Worm (Caenorhabditis elegans) whole organism, L2 larva: Measurements from ENCODE around the gene ZK488.6.

ENCODE experiments used
- C34F6.9 ChIP-seq: fragments of 150-350 bp; optimal IDR thresholded peaks from 2 replicates; lab custom pipeline; 2014; ENCODE audit warnings: missing biosample characterization, missing genetic modification characterization
- Y55F3AM.14 ChIP-seq: fragments of 200-800 bp; sonication (Bioruptor generic); optimal IDR thresholded peaks from 2 replicates; lab custom pipeline; 2018; ENCODE audit warnings: mild to moderate bottlenecking, missing genetic modification characterization, missing compliant biosample characterization
- ZK546.5 ChIP-seq: sonication (generic microtip); optimal IDR thresholded peaks from 2 replicates; lab custom pipeline; 2017; ENCODE audit warnings: missing biosample characterization, missing genetic modification characterization
- ceh-16 ChIP-seq: fragments of 150-350 bp; optimal IDR thresholded peaks from 2 replicates; lab custom pipeline; 2014; ENCODE audit warnings: missing biosample characterization, missing genetic modification characterization
- ceh-82 ChIP-seq: fragments of 150-350 bp; optimal IDR thresholded peaks from 2 replicates; lab custom pipeline; 2014; ENCODE audit warnings: missing biosample characterization, missing genetic modification characterization
- crh-2 ChIP-seq: sonication (generic microtip); optimal IDR thresholded peaks from 2 replicates; lab custom pipeline; 2017; ENCODE audit warnings: missing biosample characterization, missing genetic modification characterization
- dmd-4 ChIP-seq: sonication (generic microtip); optimal IDR thresholded peaks from 2 replicates; lab custom pipeline; 2017; ENCODE audit warnings: missing biosample characterization, missing genetic modification characterization
- fos-1 ChIP-seq: fragments of 150-350 bp; optimal IDR thresholded peaks from 2 replicates; lab custom pipeline; 2014; ENCODE audit warnings: missing biosample characterization, missing genetic modification characterization
- gmeb-1 ChIP-seq: fragments of 150-350 bp; optimal IDR thresholded peaks from 2 replicates; lab custom pipeline; 2014; ENCODE audit warnings: missing biosample characterization, missing genetic modification characterization
- lin-11 ChIP-seq: fragments of 150-350 bp; sonication (generic microtip); optimal IDR thresholded peaks from 2 replicates; lab custom pipeline; 2014; ENCODE audit warnings: missing biosample characterization, missing genetic modification characterization, inconsistent platforms, mixed read lengths
- lin-39 ChIP-seq: fragments of 150-350 bp; optimal IDR thresholded peaks from 2 replicates; lab custom pipeline; 2014; ENCODE audit warnings: missing biosample characterization, missing genetic modification reagents, missing genetic modification characterization
- lsy-2 ChIP-seq, 2 experiments: fragments of 150-350 bp in 1 of 2; sonication (generic microtip) in 1 of 2; optimal IDR thresholded peaks; 2 replicates each; lab custom pipeline; 2014 to 2017; ENCODE audit warnings: missing biosample characterization in 2 of 2, missing genetic modification characterization in 2 of 2
- mab-5 ChIP-seq: fragments of 150-350 bp; optimal IDR thresholded peaks from 2 replicates; lab custom pipeline; 2014; ENCODE audit warnings: missing biosample characterization, missing genetic modification characterization
- mdl-1 ChIP-seq, 2 experiments: fragments of 150-350 bp in 1 of 2; sonication (generic microtip) in 1 of 2; optimal IDR thresholded peaks; 2 replicates each; lab custom pipeline; 2017; ENCODE audit warnings: missing biosample characterization in 2 of 2, missing genetic modification characterization in 2 of 2
- nhr-11 ChIP-seq: fragments of 150-350 bp; optimal IDR thresholded peaks from 2 replicates; lab custom pipeline; 2014; ENCODE audit warnings: missing biosample characterization, missing genetic modification characterization
- nhr-12 ChIP-seq: fragments of 150-350 bp; optimal IDR thresholded peaks from 2 replicates; lab custom pipeline; 2014; ENCODE audit warnings: missing biosample characterization, missing genetic modification characterization
- nhr-129 ChIP-seq: fragments of 150-350 bp; optimal IDR thresholded peaks from 2 replicates; lab custom pipeline; 2014; ENCODE audit warnings: missing biosample characterization, missing genetic modification characterization
- nhr-21 ChIP-seq: fragments of 150-350 bp; optimal IDR thresholded peaks from 2 replicates; lab custom pipeline; 2014; ENCODE audit warnings: missing biosample characterization, missing genetic modification characterization
- nhr-23 ChIP-seq: fragments of 150-350 bp; optimal IDR thresholded peaks from 2 replicates; lab custom pipeline; 2014; ENCODE audit warnings: missing biosample characterization, missing genetic modification reagents, missing genetic modification characterization
- nhr-237 ChIP-seq: fragments of 150-350 bp; optimal IDR thresholded peaks from 2 replicates; lab custom pipeline; 2014; ENCODE audit warnings: missing biosample characterization, missing genetic modification characterization
- nhr-25 ChIP-seq: fragments of 150-350 bp; sonication (generic microtip); optimal IDR thresholded peaks from 3 replicates; lab custom pipeline; 2014; ENCODE audit warnings: missing biosample characterization, missing genetic modification characterization
- nhr-6 ChIP-seq: fragments of 150-350 bp; optimal IDR thresholded peaks from 2 replicates; lab custom pipeline; 2014; ENCODE audit warnings: missing biosample characterization, missing genetic modification characterization
- nhr-77 ChIP-seq: fragments of 150-350 bp; optimal IDR thresholded peaks from 2 replicates; lab custom pipeline; 2014; ENCODE audit warnings: missing biosample characterization, missing genetic modification characterization
- peb-1 ChIP-seq: fragments of 150-350 bp; optimal IDR thresholded peaks from 2 replicates; lab custom pipeline; 2014; ENCODE audit warnings: missing biosample characterization, missing genetic modification characterization
- sem-4 ChIP-seq: fragments of 150-350 bp; optimal IDR thresholded peaks from 2 replicates; lab custom pipeline; 2014; ENCODE audit warnings: missing biosample characterization, missing genetic modification reagents, missing genetic modification characterization
- sma-9 ChIP-seq, 2 experiments: fragments of 150-350 bp in 1 of 2; sonication (generic microtip) in 1 of 2; optimal IDR thresholded peaks; 2 replicates each; lab custom pipeline; 2014 to 2016; ENCODE audit warnings: missing genetic modification characterization in 2 of 2, mild to moderate bottlenecking in 1 of 2, missing biosample characterization in 1 of 2, missing compliant biosample characterization in 1 of 2, missing genetic modification reagents in 1 of 2, moderate library complexity in 1 of 2
- snpc-4 ChIP-seq: fragments of 150-350 bp; optimal IDR thresholded peaks from 2 replicates; lab custom pipeline; 2014; ENCODE audit warnings: missing biosample characterization, missing genetic modification characterization
- unc-39 ChIP-seq: fragments of 150-350 bp; optimal IDR thresholded peaks from 2 replicates; lab custom pipeline; 2014; ENCODE audit warnings: missing biosample characterization, missing genetic modification characterization
- unc-55 ChIP-seq: fragments of 150-350 bp; sonication (generic microtip); optimal IDR thresholded peaks from 3 replicates; lab custom pipeline; 2014; ENCODE audit warnings: missing biosample characterization, missing genetic modification reagents, missing genetic modification characterization
- zag-1 ChIP-seq: fragments of 150-350 bp; optimal IDR thresholded peaks from 2 replicates; lab custom pipeline; 2014; ENCODE audit warnings: missing biosample characterization, missing genetic modification characterization
- ztf-1 ChIP-seq: fragments of 200-800 bp; sonication (Bioruptor generic); conservative IDR thresholded peaks from 2 replicates; pipeline ENCODE4 v1.3.6; 2022; ENCODE audit warnings: missing genetic modification characterization, missing compliant biosample characterization
- ztf-11 ChIP-seq: sonication (generic microtip); optimal IDR thresholded peaks from 2 replicates; lab custom pipeline; 2017; ENCODE audit warnings: missing biosample characterization, missing genetic modification characterization

ZK488.6 gene

ce11 chrV:626321-626720 is 36.0 kb downstream of the ZK488.6 start, which contains the start of gene F48G7.7:
F48G7.7 (minus strand) TSS chrV:626421.
- TF ChIP-seq mdl-1 (tag; optimal IDR thresholded peaks at IDR 0.05; lab: Kevin White, UChicago): no peak
- no peak for TF ChIP-seq fos-1 (tag; lab: Kevin White, UChicago)
- TF ChIP-seq lin-39 (tag; lab: Kevin White, UChicago): no peak
- no peak for TF ChIP-seq crh-2 (tag; lab: Kevin White, UChicago)

ce11 chrV:627585-627984 is 37.3 kb downstream of the ZK488.6 start, which contains the start of gene F48G7.8:
F48G7.8 (minus strand) TSS chrV:627685.
- TF ChIP-seq nhr-21 (tag; lab: Kevin White, UChicago): no peak
- no peak for TF ChIP-seq mab-5 (tag; lab: Kevin White, UChicago)
- TF ChIP-seq nhr-11 (tag; lab: Kevin White, UChicago): no peak
- no peak for TF ChIP-seq C34F6.9
- no peak for TF ChIP-seq ZK546.5 (tag; lab: Kevin White, UChicago)
- no peak for TF ChIP-seq gmeb-1
- TF ChIP-seq zag-1: no peak

ce11 chrV:628527-628926 is 38.2 kb downstream of the ZK488.6 start, which contains the start of gene F48G7.9:
F48G7.9 (minus strand) TSS chrV:628627.
- TF ChIP-seq ceh-82 (tag; lab: Kevin White, UChicago): no peak
- no peak for TF ChIP-seq crh-2 (tag; lab: Kevin White, UChicago)
- no peak for TF ChIP-seq nhr-12 (tag; lab: Kevin White, UChicago)
- TF ChIP-seq fos-1 (tag; lab: Kevin White, UChicago): no peak
- no peak for TF ChIP-seq ZK546.5 (tag; lab: Kevin White, UChicago)
- TF ChIP-seq lsy-2 (tag; optimal IDR thresholded peaks at IDR 0.05; lab: Kevin White, UChicago): no peak
- no peak for TF ChIP-seq nhr-6
- no peak for TF ChIP-seq dmd-4 (tag; lab: Kevin White, UChicago)

ce11 chrV:631832-632231 is 41.5 kb downstream of the ZK488.6 start:
- TF ChIP-seq C34F6.9: peak; percentile 13
- no peak for TF ChIP-seq ceh-16 (tag; lab: Kevin White, UChicago)
- peak; percentile 24 for TF ChIP-seq sma-9 (GFP tag; optimal IDR thresholded peaks at IDR 0.05; lab: Kevin White, UChicago)
- no peak for TF ChIP-seq sma-9 (tag; optimal IDR thresholded peaks at IDR 0.05; lab: Kevin White, UChicago)
- TF ChIP-seq sem-4: no peak
- TF ChIP-seq dmd-4 (tag; lab: Kevin White, UChicago): no peak
- TF ChIP-seq unc-55 (GFP tag; lab: Kevin White, UChicago): peak; percentile 48
- peak; percentile 15 for TF ChIP-seq nhr-129 (tag; lab: Kevin White, UChicago)
- no peak for TF ChIP-seq peb-1 (tag; lab: Kevin White, UChicago)

- TF ChIP-seq ztf-1 (GFP tag; lab: Robert Waterston, UW): no peak
- no peak for TF ChIP-seq lin-39 (tag; lab: Kevin White, UChicago)
- TF ChIP-seq ztf-11 (tag; lab: Kevin White, UChicago): no peak
- TF ChIP-seq mdl-1 (tag; optimal IDR thresholded peaks at IDR 0.05; lab: Kevin White, UChicago): no peak
- no peak for TF ChIP-seq nhr-237 (tag; lab: Kevin White, UChicago)
- TF ChIP-seq sma-9 (GFP tag; optimal IDR thresholded peaks at IDR 0.05; lab: Kevin White, UChicago): no peak
- TF ChIP-seq sma-9 (tag; optimal IDR thresholded peaks at IDR 0.05; lab: Kevin White, UChicago): no peak
- no peak for TF ChIP-seq ZK546.5 (tag; lab: Kevin White, UChicago)
- TF ChIP-seq Y55F3AM.14 (GFP tag; lab: Kevin White, UChicago): no peak
- TF ChIP-seq peb-1 (tag; lab: Kevin White, UChicago): no peak
- no peak for TF ChIP-seq ceh-16 (tag; lab: Kevin White, UChicago)
- TF ChIP-seq lin-11 (tag; lab: Kevin White, UChicago): no peak
- no peak for TF ChIP-seq nhr-23 (tag; lab: Kevin White, UChicago)
- TF ChIP-seq, all 48 proteins: peak for 0
These were observed 44.6 kb downstream of the ZK488.6 start, which contains the start of gene F48G7.10 for ce11 chrV:634855-635254. F48G7.10 (minus strand) TSS chrV:634955.

- TF ChIP-seq nhr-129 (tag; lab: Kevin White, UChicago) (peak; percentile 21), C34F6.9 (peak; percentile 4), gmeb-1 (peak; percentile 31), crh-2 (tag; lab: Kevin White, UChicago) (peak; percentile 47), snpc-4 (tag; lab: Kevin White, UChicago) (peak; percentile 74), fos-1 (tag; lab: Kevin White, UChicago) (peak; percentile 44), nhr-25 (tag; lab: Kevin White, UChicago) (peak; percentile 25), unc-39 (tag; lab: Kevin White, UChicago) (no peak), nhr-77 (tag; lab: Kevin White, UChicago) (no peak), sma-9 (GFP tag; optimal IDR thresholded peaks at IDR 0.05; lab: Kevin White, UChicago) (peak; percentile 9), sma-9 (tag; optimal IDR thresholded peaks at IDR 0.05; lab: Kevin White, UChicago) (no peak)
These were observed 45.3 kb downstream of the ZK488.6 start for ce11 chrV:635630-636029.
